Worm (Caenorhabditis elegans): Measurements from ENCODE around the gene gbh-2.

ce11 chrII:8466874-8467273 is 18.8 kb upstream of the gbh-2 start, which contains the start of gene F22B5.10:
- no peak for TF ChIP-seq W03F9.2 (tag; optimal IDR thresholded peaks at IDR 0.05)
- no peak for TF ChIP-seq him-1 (tag; optimal IDR thresholded peaks at IDR 0.05)

Data from whole organism, L4/young adult.